Worm (Caenorhabditis elegans) whole organism, L4 larva: ENCODE data around the gene mrpl-53.

Source experiments
- F10B5.3 ChIP-seq: sonication (generic microtip); optimal IDR thresholded peaks from 2 replicates; lab custom pipeline; 2016; ENCODE audit warnings: mild to moderate bottlenecking, missing genetic modification characterization, missing compliant biosample characterization
- F37D6.2 ChIP-seq: sonication (generic microtip); optimal IDR thresholded peaks from 2 replicates; lab custom pipeline; 2016; ENCODE audit warnings: mild to moderate bottlenecking, missing genetic modification characterization, missing compliant biosample characterization
- F44E2.7 ChIP-seq: fragments of 200-800 bp; sonication (Bioruptor generic); IDR thresholded peaks from 2 replicates; pipeline ENCODE4 v2.1.2; 2022; ENCODE audit warnings: missing genetic modification characterization, missing compliant biosample characterization
- F49E8.2 ChIP-seq: sonication (generic microtip); optimal IDR thresholded peaks from 2 replicates; lab custom pipeline; 2016; ENCODE audit warnings: missing compliant biosample characterization, mild to moderate bottlenecking, missing genetic modification characterization, borderline replicate concordance
- Y105C5A.15 ChIP-seq: fragments of 200-800 bp; sonication (Bioruptor generic); IDR thresholded peaks from 2 replicates; pipeline ENCODE4 v1.3.6; 2022; ENCODE audit warnings: missing genetic modification characterization, missing compliant biosample characterization
- Y48G9A.11 ChIP-seq: fragments of 200-800 bp; sonication (Bioruptor generic); IDR thresholded peaks from 2 replicates; pipeline ENCODE4 v1.3.6; 2022; ENCODE audit warnings: missing genetic modification reagents, missing genetic modification characterization, missing compliant biosample characterization
- Y75B8A.6 ChIP-seq: fragments of 200-800 bp; sonication (Bioruptor generic); IDR thresholded peaks from 2 replicates; pipeline ENCODE4 v1.3.6; 2022; ENCODE audit warnings: missing genetic modification reagents, missing genetic modification characterization, missing compliant biosample characterization
- ZK546.5 ChIP-seq, 2 experiments: sonication (generic microtip); optimal IDR thresholded peaks; 2 replicates each; lab custom pipeline; 2017; ENCODE audit warnings: missing biosample characterization in 2 of 2, missing genetic modification characterization in 2 of 2
- ceh-32 ChIP-seq: sonication (generic microtip); optimal IDR thresholded peaks from 2 replicates; lab custom pipeline; 2016; ENCODE audit warnings: mild to moderate bottlenecking, missing genetic modification characterization, missing compliant biosample characterization; ENCODE audit not compliant: poor library complexity
- ceh-44 ChIP-seq: fragments of 200-800 bp; sonication (Bioruptor generic); IDR thresholded peaks from 2 replicates; pipeline ENCODE4 v1.3.6; 2022; ENCODE audit warnings: missing genetic modification reagents, missing genetic modification characterization, missing compliant biosample characterization
- ceh-62 ChIP-seq: sonication (generic microtip); optimal IDR thresholded peaks from 2 replicates; lab custom pipeline; 2017; ENCODE audit warnings: missing biosample characterization, missing genetic modification characterization
- ces-1 ChIP-seq: fragments of 150-350 bp; sonication (generic microtip); optimal IDR thresholded peaks from 4 replicates; lab custom pipeline; 2014; ENCODE audit warnings: missing biosample characterization, missing genetic modification reagents, missing genetic modification characterization
- daf-16 ChIP-seq, 3 experiments: sonication (generic microtip); optimal IDR thresholded peaks; 2 replicates each; lab custom pipeline; 2016 to 2017; ENCODE audit warnings: missing genetic modification characterization in 3 of 3, missing genetic modification reagents in 3 of 3, mild to moderate bottlenecking in 2 of 3, missing compliant biosample characterization in 2 of 3, missing biosample characterization in 1 of 3, moderate library complexity in 1 of 3
- daf-8 ChIP-seq: fragments of 200-800 bp; sonication (Bioruptor generic); IDR thresholded peaks from 2 replicates; pipeline ENCODE4 v1.3.6; 2022; ENCODE audit warnings: missing genetic modification characterization, missing compliant biosample characterization
- dmd-9 ChIP-seq: fragments of 200-800 bp; sonication (Bioruptor generic); IDR thresholded peaks from 2 replicates; pipeline ENCODE4 v1.3.6; 2022; ENCODE audit warnings: missing genetic modification reagents, missing genetic modification characterization, missing compliant biosample characterization
- dve-1 ChIP-seq: sonication (generic microtip); optimal IDR thresholded peaks from 2 replicates; lab custom pipeline; 2017; ENCODE audit warnings: antibody characterized with exemption, mild to moderate bottlenecking, missing genetic modification characterization, missing compliant biosample characterization; ENCODE audit not compliant: insufficient read depth
- egl-43 ChIP-seq: fragments of 200-800 bp; sonication (Bioruptor generic); IDR thresholded peaks from 2 replicates; pipeline ENCODE4 v1.3.6; 2022; ENCODE audit warnings: missing genetic modification reagents, missing genetic modification characterization, missing compliant biosample characterization
- fos-1 ChIP-seq: fragments of 150-350 bp; optimal IDR thresholded peaks from 2 replicates; lab custom pipeline; 2014; ENCODE audit warnings: missing biosample characterization, missing genetic modification characterization
- gei-8 ChIP-seq: fragments of 200-800 bp; sonication (Bioruptor generic); optimal IDR thresholded peaks from 2 replicates; lab custom pipeline; 2018; ENCODE audit warnings: mild to moderate bottlenecking, missing genetic modification characterization, missing compliant biosample characterization
- hlh-30 ChIP-seq: sonication (generic microtip); optimal IDR thresholded peaks from 2 replicates; lab custom pipeline; 2017; ENCODE audit warnings: antibody characterized with exemption, mild to moderate bottlenecking, missing genetic modification characterization, missing compliant biosample characterization; ENCODE audit not compliant: insufficient read depth
- lin-15B ChIP-seq: fragments of 150-350 bp; sonication (generic microtip); optimal IDR thresholded peaks from 3 replicates; lab custom pipeline; 2014; ENCODE audit warnings: missing biosample characterization, missing genetic modification characterization
- lin-38 ChIP-seq: fragments of 200-800 bp; sonication (Bioruptor generic); IDR thresholded peaks from 2 replicates; pipeline ENCODE4 v1.3.6; 2022; ENCODE audit warnings: missing genetic modification reagents, missing genetic modification characterization, missing compliant biosample characterization
- mdl-1 ChIP-seq, 2 experiments: fragments of 150-350 bp in 1 of 2; sonication (generic microtip) in 1 of 2; optimal IDR thresholded peaks; 2 replicates each; lab custom pipeline; 2014 to 2017; ENCODE audit warnings: missing biosample characterization in 2 of 2, missing genetic modification characterization in 2 of 2
- mdt-29 ChIP-seq: fragments of 200-800 bp; sonication (Bioruptor generic); IDR thresholded peaks from 2 replicates; pipeline ENCODE4 v1.3.6; 2022; ENCODE audit warnings: missing genetic modification reagents, missing genetic modification characterization, missing compliant biosample characterization
- mxl-2 ChIP-seq: fragments of 200-800 bp; sonication (Bioruptor generic); conservative IDR thresholded peaks from 2 replicates; pipeline ENCODE4 v1.3.6; 2022; ENCODE audit warnings: missing genetic modification reagents, missing genetic modification characterization, missing compliant biosample characterization
- mxl-3 ChIP-seq: fragments of 200-800 bp; sonication (Bioruptor generic); optimal IDR thresholded peaks from 2 replicates; lab custom pipeline; 2018; ENCODE audit warnings: mild to moderate bottlenecking, missing genetic modification characterization, missing compliant biosample characterization
- nhr-10 ChIP-seq: fragments of 150-350 bp; optimal IDR thresholded peaks from 2 replicates; lab custom pipeline; 2014; ENCODE audit warnings: missing biosample characterization, missing genetic modification characterization
- nhr-28 ChIP-seq: fragments of 150-350 bp; optimal IDR thresholded peaks from 2 replicates; lab custom pipeline; 2014; ENCODE audit warnings: missing biosample characterization, missing genetic modification characterization
- nhr-42 ChIP-seq: fragments of 200-800 bp; sonication (Bioruptor generic); IDR thresholded peaks from 2 replicates; pipeline ENCODE4 v1.3.6; 2022; ENCODE audit warnings: missing genetic modification characterization, missing compliant biosample characterization
- nhr-48 ChIP-seq: sonication (generic microtip); optimal IDR thresholded peaks from 2 replicates; lab custom pipeline; 2016; ENCODE audit warnings: mild to moderate bottlenecking, missing genetic modification characterization, missing compliant biosample characterization
- nhr-6 ChIP-seq: fragments of 150-350 bp; optimal IDR thresholded peaks from 2 replicates; lab custom pipeline; 2014; ENCODE audit warnings: missing biosample characterization, missing genetic modification characterization
- pha-4 ChIP-seq, 2 experiments: fragments of 150-350 bp in 1 of 2; fragments of 200-800 bp in 1 of 2; sonication (Bioruptor generic) in 1 of 2; IDR thresholded peaks in 1 of 2; optimal IDR thresholded peaks in 1 of 2; 2 replicates each; pipeline versions ENCODE4 v1.3.6 to Lab custom; 2014 to 2022; ENCODE audit warnings: missing genetic modification characterization in 2 of 2, missing genetic modification reagents in 2 of 2, missing biosample characterization in 1 of 2, missing compliant biosample characterization in 1 of 2
- php-3 ChIP-seq: fragments of 200-800 bp; sonication (Bioruptor generic); IDR thresholded peaks from 2 replicates; pipeline ENCODE4 v1.3.6; 2022; ENCODE audit warnings: missing genetic modification reagents, missing genetic modification characterization, missing compliant biosample characterization
- pqm-1 ChIP-seq: sonication (generic microtip); optimal IDR thresholded peaks from 2 replicates; lab custom pipeline; 2017; ENCODE audit warnings: missing biosample characterization, missing genetic modification characterization
- set-16 ChIP-seq: fragments of 200-800 bp; sonication (Bioruptor generic); IDR thresholded peaks from 2 replicates; pipeline ENCODE4 v1.3.6; 2022; ENCODE audit warnings: missing genetic modification reagents, missing genetic modification characterization, missing compliant biosample characterization
- skn-1 ChIP-seq: fragments of 150-350 bp; optimal IDR thresholded peaks from 2 replicates; lab custom pipeline; 2014; ENCODE audit warnings: missing biosample characterization, missing genetic modification characterization
- snpc-1.2 ChIP-seq: fragments of 200-800 bp; sonication (Bioruptor generic); IDR thresholded peaks from 2 replicates; pipeline ENCODE4 v1.3.6; 2022; ENCODE audit warnings: missing genetic modification reagents, missing genetic modification characterization, missing compliant biosample characterization
- snpc-4 ChIP-seq: fragments of 150-350 bp; optimal IDR thresholded peaks from 2 replicates; lab custom pipeline; 2014; ENCODE audit warnings: missing biosample characterization, missing genetic modification characterization
- unc-62 ChIP-seq, 3 experiments: fragments of 150-350 bp in 1 of 3; sonication (generic microtip); optimal IDR thresholded peaks in 2 of 3; peaks in 1 of 3; 1 replicate in 1 of 3; 2 replicates in 2 of 3; lab custom pipeline; 2014 to 2017; ENCODE audit warnings: missing biosample characterization in 3 of 3, missing genetic modification characterization in 3 of 3, missing genetic modification reagents in 3 of 3, missing genotype in 1 of 3
- zip-11 ChIP-seq: fragments of 200-800 bp; sonication (Bioruptor generic); IDR thresholded peaks from 2 replicates; pipeline ENCODE4 v1.3.6; 2022; ENCODE audit warnings: missing genetic modification characterization, missing compliant biosample characterization

mrpl-53 gene

DNA sequence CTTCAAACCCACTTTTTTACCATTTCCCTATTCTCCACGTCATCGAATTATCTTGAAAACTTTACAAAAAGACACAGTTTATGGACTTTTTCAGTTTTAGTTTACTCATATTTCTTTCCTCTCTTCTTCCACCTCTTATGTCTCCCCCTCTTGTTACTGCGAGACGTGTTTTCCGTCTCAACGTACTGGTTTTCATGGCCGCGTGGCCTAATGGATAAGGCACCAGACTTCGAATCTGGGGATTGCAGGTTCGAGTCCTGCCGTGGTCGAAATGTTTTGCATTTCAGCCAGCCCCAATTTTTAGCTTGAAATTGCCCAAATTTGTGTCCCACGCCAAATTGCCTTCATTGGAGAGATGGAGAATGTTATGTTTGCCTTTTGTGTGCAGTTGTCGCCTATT lies 31.4 kb upstream of the mrpl-53 start (continued):
- TF ChIP-seq nhr-48: peak; percentile 62
- no peak for TF ChIP-seq ZK546.5 (tag; optimal IDR thresholded peaks at IDR 0.05; lab: Kevin White, UChicago)
- TF ChIP-seq nhr-42 (GFP tag; lab: Robert Waterston, UW): no peak
- peak; percentile 41 for TF ChIP-seq dve-1 (tag; lab: Kevin White, UChicago)
- TF ChIP-seq ceh-32 (tag; lab: Kevin White, UChicago): no peak
- TF ChIP-seq snpc-1.2: peak; percentile 73
- TF ChIP-seq mxl-2 (GFP tag; lab: Robert Waterston, UW): peak; percentile 69; the same call in 1 of the 2 replicates
- TF ChIP-seq Y48G9A.11 (GFP tag; lab: Robert Waterston, UW): peak; percentile 90
- TF ChIP-seq F37D6.2 (tag; lab: Kevin White, UChicago): no peak
- TF ChIP-seq unc-62 (GFP tag; optimal IDR thresholded peaks at IDR 0.05 in 1 of 2; lab: Kevin White, UChicago): no peak
- no peak for TF ChIP-seq unc-62 (tag; optimal IDR thresholded peaks at IDR 0.05; lab: Kevin White, UChicago)
- peak; percentile 20; the same call in 1 of the 2 replicates for TF ChIP-seq set-16 (GFP tag; lab: Robert Waterston, UW)
- TF ChIP-seq snpc-4 (tag; lab: Kevin White, UChicago): no peak
- no peak for TF ChIP-seq fos-1 (tag; lab: Kevin White, UChicago)
- peak; percentile 79; the same call in 1 of the 2 replicates for TF ChIP-seq Y105C5A.15 (GFP tag; lab: Robert Waterston, UW)
- no peak for TF ChIP-seq pqm-1 (tag; lab: Kevin White, UChicago)
- TF ChIP-seq gei-8 (GFP tag; lab: Kevin White, UChicago): peak; percentile 53
- TF ChIP-seq nhr-10 (tag; lab: Kevin White, UChicago): no peak
- TF ChIP-seq mdt-29 (GFP tag; lab: Robert Waterston, UW): peak; percentile 68; the same call in 1 of the 2 replicates
- TF ChIP-seq daf-8: no peak
- 0 out of 2 replicates have a peak, but pooled peaks have one; percentile 46 for TF ChIP-seq ceh-44 (GFP tag; lab: Robert Waterston, UW)
- no peak for TF ChIP-seq ceh-62 (tag; lab: Kevin White, UChicago)
- TF ChIP-seq skn-1 (tag; lab: Kevin White, UChicago): no peak
- 0 out of 2 replicates have a peak, but pooled peaks have one; percentile 42 for TF ChIP-seq zip-11 (GFP tag; lab: Robert Waterston, UW)
- no peak for TF ChIP-seq mdl-1 (tag; optimal IDR thresholded peaks at IDR 0.05; lab: Kevin White, UChicago)
- TF ChIP-seq Y75B8A.6 (GFP tag; lab: Robert Waterston, UW): peak; percentile 72; the same call in 1 of the 2 replicates
- TF ChIP-seq F49E8.2 (tag; lab: Kevin White, UChicago): peak; percentile 1
- peak; percentile 14 for TF ChIP-seq nhr-6
- no peak for TF ChIP-seq F10B5.3
- no peak for TF ChIP-seq lin-15B
- TF ChIP-seq lin-38 (GFP tag; lab: Robert Waterston, UW): peak; percentile 74
- TF ChIP-seq dmd-9 (GFP tag; lab: Robert Waterston, UW): peak; percentile 57; the same call in 1 of the 2 replicates
- no peak for TF ChIP-seq ces-1 (GFP tag; lab: Kevin White, UChicago)
- peak in 1 of 2 experiments; percentile 79 for TF ChIP-seq daf-16 (GFP tag; optimal IDR thresholded peaks at IDR 0.05; lab: Kevin White, UChicago)
- TF ChIP-seq daf-16 (tag; optimal IDR thresholded peaks at IDR 0.05; lab: Kevin White, UChicago): peak; percentile 45
- peak; percentile 69; the same call in 1 of the 2 replicates for TF ChIP-seq php-3
- peak; percentile 88; the same call in 1 of the 2 replicates for TF ChIP-seq pha-4 (GFP tag; IDR thresholded peaks at IDR 0.05; lab: Robert Waterston, UW)
- no peak for TF ChIP-seq pha-4 (tag; optimal IDR thresholded peaks at IDR 0.05; lab: Kevin White, UChicago)

ce11 chrII:9573412-9573811 lies 24.0 kb upstream of the mrpl-53 start:
- TF ChIP-seq mdl-1 (tag; optimal IDR thresholded peaks at IDR 0.05; lab: Kevin White, UChicago): peak in 1 of 2 experiments; percentile 8
- peak; percentile 42 for TF ChIP-seq mxl-3 (GFP tag; lab: Kevin White, UChicago)
- TF ChIP-seq skn-1 (tag; lab: Kevin White, UChicago): no peak
- TF ChIP-seq nhr-28 (tag; lab: Kevin White, UChicago): peak; percentile 41
- no peak for TF ChIP-seq egl-43 (GFP tag; lab: Robert Waterston, UW)
- TF ChIP-seq unc-62 (GFP tag; optimal IDR thresholded peaks at IDR 0.05 in 1 of 2; lab: Kevin White, UChicago): peak in 1 of 2 experiments; percentile 90
- no peak for TF ChIP-seq unc-62 (tag; optimal IDR thresholded peaks at IDR 0.05; lab: Kevin White, UChicago)
- TF ChIP-seq F44E2.7 (GFP tag; lab: Robert Waterston, UW): no peak
- TF ChIP-seq hlh-30 (tag; lab: Kevin White, UChicago): peak; percentile 59
